Fruit fly (Drosophila melanogaster) whole organism, wandering third instar larva: ENCODE measurements around the gene CG17855.

ENCODE experiments used
- Abd-B ChIP-seq: fragments of >200 bp; optimal IDR thresholded peaks from 2 replicates; lab custom pipeline; 2017; ENCODE audit warnings: missing biosample characterization, missing genetic modification characterization
- CG9705 ChIP-seq: fragments of 200-800 bp; sonication (Bioruptor generic); optimal IDR thresholded peaks from 2 replicates; lab custom pipeline; 2018; ENCODE audit warnings: missing biosample characterization, mild to moderate bottlenecking, missing genetic modification characterization
- Dfd ChIP-seq: fragments of >200 bp; optimal IDR thresholded peaks from 2 replicates; lab custom pipeline; 2017; ENCODE audit warnings: missing biosample characterization, missing genetic modification characterization
- Dif ChIP-seq: fragments of 200-275, 200-300 bp; sonication (Bioruptor generic); optimal IDR thresholded peaks from 2 replicates; lab custom pipeline; 2018; ENCODE audit warnings: missing biosample characterization, missing genetic modification characterization; ENCODE audit not compliant: partially characterized antibody
- GATAd ChIP-seq: sonication (Bioruptor generic); optimal IDR thresholded peaks from 2 replicates; lab custom pipeline; 2016; ENCODE audit warnings: missing biosample characterization, missing genetic modification characterization
- HLH106 ChIP-seq: fragments of 200-800 bp; optimal IDR thresholded peaks from 3 replicates; lab custom pipeline; 2019; ENCODE audit warnings: missing biosample characterization, mild to moderate bottlenecking, missing genetic modification characterization, moderate library complexity
- Hnf4 ChIP-seq: fragments of 200-800 bp; sonication (Bioruptor generic); optimal IDR thresholded peaks from 2 replicates; lab custom pipeline; 2016; ENCODE audit warnings: missing biosample characterization, mild to moderate bottlenecking, missing genetic modification characterization
- Hr78 ChIP-seq: fragments of >200 bp; optimal IDR thresholded peaks from 2 replicates; lab custom pipeline; 2017; ENCODE audit warnings: missing biosample characterization, missing genetic modification characterization
- Hr83 ChIP-seq: fragments of 200-300 bp; sonication (Bioruptor generic); optimal IDR thresholded peaks from 2 replicates; lab custom pipeline; 2016; ENCODE audit warnings: missing biosample characterization, mild to moderate bottlenecking, missing genetic modification characterization, moderate library complexity; ENCODE audit not compliant: poor library complexity, severe bottlenecking
- Jra ChIP-seq: sonication (Bioruptor generic); optimal IDR thresholded peaks from 2 replicates; lab custom pipeline; 2016; ENCODE audit warnings: missing biosample characterization, missing genetic modification characterization
- Mio ChIP-seq: sonication (Bioruptor generic); optimal IDR thresholded peaks from 2 replicates; lab custom pipeline; 2016; ENCODE audit warnings: missing biosample characterization, missing genetic modification characterization
- Myc ChIP-seq: fragments of >200 bp; optimal IDR thresholded peaks from 2 replicates; lab custom pipeline; 2017
- Rel ChIP-seq, 2 experiments: fragments of 200-800 bp; sonication (Bioruptor generic) in 1 of 2; optimal IDR thresholded peaks; 2 replicates in 1 of 2; 3 replicates in 1 of 2; lab custom pipeline; 2016 to 2019; ENCODE audit warnings: mild to moderate bottlenecking in 2 of 2, missing biosample characterization in 2 of 2, missing genetic modification characterization in 2 of 2, moderate library complexity in 1 of 2
- Sp1 ChIP-seq: fragments of 200-800 bp; sonication (Bioruptor generic); optimal IDR thresholded peaks from 3 replicates; lab custom pipeline; 2019; ENCODE audit warnings: missing biosample characterization, mild to moderate bottlenecking, missing genetic modification characterization, moderate library complexity
- Vsx2 ChIP-seq: fragments of 200-300, 225-300 bp; sonication (Bioruptor generic); optimal IDR thresholded peaks from 2 replicates; lab custom pipeline; 2018; ENCODE audit warnings: missing biosample characterization, missing genetic modification characterization; ENCODE audit not compliant: partially characterized antibody
- br ChIP-seq: fragments of 200-800 bp; sonication (Bioruptor generic); optimal IDR thresholded peaks from 2 replicates; lab custom pipeline; 2016; ENCODE audit warnings: missing biosample characterization, missing genetic modification characterization
- dl ChIP-seq, 2 experiments: fragments of 175-275, 200-275 bp in 1 of 2; fragments of 200-275 bp in 1 of 2; sonication (Bioruptor generic); optimal IDR thresholded peaks; lab custom pipeline; 2018; ENCODE audit warnings: mild to moderate bottlenecking in 2 of 2, missing biosample characterization in 2 of 2, missing genetic modification characterization in 2 of 2, moderate library complexity in 2 of 2; ENCODE audit not compliant: partially characterized antibody in 2 of 2, insufficient read depth in 1 of 2
- dmrt93B ChIP-seq: fragments of 200-800 bp; sonication (Bioruptor generic); optimal IDR thresholded peaks from 2 replicates; lab custom pipeline; 2018; ENCODE audit warnings: missing biosample characterization, mild to moderate bottlenecking, missing genetic modification characterization
- dsf ChIP-seq: sonication (Bioruptor generic); optimal IDR thresholded peaks from 2 replicates; lab custom pipeline; 2016; ENCODE audit warnings: missing biosample characterization, missing genetic modification characterization, borderline replicate concordance
- ey ChIP-seq: fragments of 200-800 bp; sonication (Bioruptor generic); optimal IDR thresholded peaks from 2 replicates; lab custom pipeline; 2016; ENCODE audit warnings: missing biosample characterization, missing genetic modification characterization
- foxo ChIP-seq, 2 experiments: fragments of 200-800 bp; sonication (Bioruptor generic); optimal IDR thresholded peaks; 2 replicates in 1 of 2; 3 replicates in 1 of 2; lab custom pipeline; 2016 to 2017; ENCODE audit warnings: missing biosample characterization in 2 of 2, missing genetic modification characterization in 2 of 2
- fru ChIP-seq: fragments of 200-800 bp; sonication (Bioruptor generic); optimal IDR thresholded peaks from 3 replicates; lab custom pipeline; 2016; ENCODE audit warnings: missing biosample characterization, mild to moderate bottlenecking, missing genetic modification characterization
- h ChIP-seq: fragments of 200-800 bp; sonication (Bioruptor generic); optimal IDR thresholded peaks from 3 replicates; lab custom pipeline; 2016; ENCODE audit warnings: missing biosample characterization, mild to moderate bottlenecking, missing genetic modification characterization
- jim ChIP-seq: fragments of 175-275, 200-325 bp; sonication (Bioruptor generic); optimal IDR thresholded peaks from 2 replicates; lab custom pipeline; 2016; ENCODE audit warnings: missing biosample characterization, mild to moderate bottlenecking, missing genetic modification characterization
- pan ChIP-seq: fragments of >200 bp; optimal IDR thresholded peaks from 2 replicates; lab custom pipeline; 2017
- psq ChIP-seq: fragments of 200-800 bp; sonication (Bioruptor generic); optimal IDR thresholded peaks from 3 replicates; lab custom pipeline; 2017; ENCODE audit warnings: missing biosample characterization, mild to moderate bottlenecking, missing genetic modification characterization, moderate library complexity
- rgr ChIP-seq: fragments of 200-800 bp; sonication (Bioruptor generic); optimal IDR thresholded peaks from 3 replicates; lab custom pipeline; 2016; ENCODE audit warnings: missing biosample characterization, mild to moderate bottlenecking, missing genetic modification characterization
- sage ChIP-seq: fragments of 200-800 bp; sonication (Bioruptor generic); optimal IDR thresholded peaks from 2 replicates; lab custom pipeline; 2016; ENCODE audit warnings: missing biosample characterization, mild to moderate bottlenecking, missing genetic modification characterization
- sv ChIP-seq: fragments of 200-800 bp; sonication (Bioruptor generic); optimal IDR thresholded peaks from 3 replicates; lab custom pipeline; 2016; ENCODE audit warnings: missing biosample characterization, missing genetic modification characterization
- tai ChIP-seq: sonication (Bioruptor generic); optimal IDR thresholded peaks from 2 replicates; lab custom pipeline; 2016; ENCODE audit warnings: missing biosample characterization, missing genetic modification characterization
- usp ChIP-seq: fragments of >200 bp; optimal IDR thresholded peaks from 2 replicates; lab custom pipeline; 2017; ENCODE audit warnings: missing biosample characterization, missing genetic modification characterization
- woc ChIP-seq: sonication (Bioruptor generic); optimal IDR thresholded peaks from 2 replicates; lab custom pipeline; 2016; ENCODE audit warnings: missing biosample characterization, mild to moderate bottlenecking, missing genetic modification characterization

Gene CG17855

DNA sequence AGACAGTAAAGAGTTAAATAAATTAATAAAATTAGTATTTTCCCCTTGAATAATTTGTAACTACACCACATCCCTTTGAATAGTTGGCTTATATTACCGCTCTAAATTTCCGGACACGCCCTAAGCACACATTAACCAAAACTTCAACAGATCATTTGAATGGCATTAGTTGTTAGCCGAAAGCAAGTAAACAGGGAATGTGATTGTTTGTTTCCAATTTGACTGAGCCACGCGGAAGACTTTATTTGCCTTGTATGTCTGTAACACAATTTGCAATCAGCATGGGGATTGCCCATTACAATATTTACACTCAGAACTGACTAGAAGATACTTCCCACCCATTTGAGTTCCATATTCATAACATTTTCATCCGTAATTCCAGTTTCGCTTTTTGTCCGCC is 30.7 kb upstream of the CG17855 start:
- TF ChIP-seq HLH106 (tag; lab: Kevin White, UChicago), result no peak
- no peak for TF ChIP-seq fru (GFP tag; lab: Kevin White, UChicago)
- TF ChIP-seq Myc (lab: Kevin White, UChicago), result no peak
- TF ChIP-seq sv (GFP tag; lab: Kevin White, UChicago), result no peak
- no peak for TF ChIP-seq Hnf4
- no peak for TF ChIP-seq Rel (GFP tag; optimal IDR thresholded peaks at IDR 0.05; lab: Kevin White, UChicago)
- no peak for TF ChIP-seq Rel (tag; optimal IDR thresholded peaks at IDR 0.05; lab: Kevin White, UChicago)
- TF ChIP-seq rgr (GFP tag; lab: Kevin White, UChicago), result no peak
- TF ChIP-seq usp (GFP tag; lab: Kevin White, UChicago), result no peak
- no peak for TF ChIP-seq Hr78 (GFP tag; lab: Kevin White, UChicago)
- no peak for TF ChIP-seq br (GFP tag; lab: Kevin White, UChicago)
- no peak for TF ChIP-seq Dfd (GFP tag; lab: Kevin White, UChicago)

- TF ChIP-seq jim (GFP tag; lab: Kevin White, UChicago) (no peak), Rel (GFP tag; optimal IDR thresholded peaks at IDR 0.05; lab: Kevin White, UChicago) (no peak), Rel (tag; optimal IDR thresholded peaks at IDR 0.05; lab: Kevin White, UChicago) (no peak), Vsx2 (no peak), Abd-B (GFP tag; lab: Kevin White, UChicago) (no peak), fru (GFP tag; lab: Kevin White, UChicago) (no peak), Dfd (GFP tag; lab: Kevin White, UChicago) (no peak), GATAd (GFP tag; lab: Kevin White, UChicago) (no peak), Hr83 (GFP tag; lab: Kevin White, UChicago) (no peak), sv (GFP tag; lab: Kevin White, UChicago) (no peak), br (GFP tag; lab: Kevin White, UChicago) (no peak), foxo (GFP tag; optimal IDR thresholded peaks at IDR 0.05; lab: Kevin White, UChicago) (no peak), dsf (no peak), CG9705 (GFP tag; lab: Kevin White, UChicago) (no peak), ey (GFP tag; lab: Kevin White, UChicago) (no peak)
Observed at dm6 chr2L:9510429-9510828, 29.9 kb upstream of the CG17855 start.

DNA sequence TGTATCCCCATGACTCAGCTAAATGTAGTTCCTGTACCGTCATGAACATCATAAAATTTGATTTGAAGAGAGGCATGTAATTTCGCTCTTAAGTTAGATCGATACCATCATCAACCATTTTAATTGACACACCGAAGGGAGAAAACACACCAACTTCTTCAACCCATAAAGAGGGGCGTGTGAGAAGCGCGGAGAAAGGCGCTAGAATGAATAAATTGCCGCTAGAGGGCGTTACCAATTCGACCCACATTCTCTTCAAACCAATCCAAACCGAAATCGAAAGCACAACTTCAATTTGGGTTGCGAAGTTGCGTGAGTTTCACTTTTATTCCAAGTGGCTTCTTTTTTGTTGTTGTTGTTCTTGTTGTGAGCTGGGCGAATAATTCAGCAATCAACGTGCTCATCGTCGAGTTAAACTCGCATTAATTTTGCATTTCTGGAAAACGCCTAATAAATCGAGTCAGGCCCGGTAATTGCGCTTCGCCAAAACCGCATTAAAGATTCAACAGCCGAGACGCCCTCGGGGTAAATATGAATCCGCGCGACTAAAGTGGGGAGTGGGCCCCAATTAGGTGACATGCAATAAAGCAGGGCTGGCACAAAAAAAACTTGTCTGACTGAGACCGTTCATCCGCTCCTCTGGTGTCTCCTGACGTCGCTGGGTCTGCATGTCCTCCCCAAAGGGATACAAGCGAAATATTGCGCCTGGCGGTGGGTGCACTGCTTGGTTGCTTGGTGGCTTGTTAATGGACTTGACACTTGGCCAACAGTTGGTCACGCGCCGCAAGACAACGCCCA is 27.7 kb upstream of the CG17855 start:
- TF ChIP-seq ey (GFP tag; lab: Kevin White, UChicago) (no peak), rgr (GFP tag; lab: Kevin White, UChicago) (no peak), br (GFP tag; lab: Kevin White, UChicago) (no peak), Mio (GFP tag; lab: Kevin White, UChicago) (no peak), Hnf4 (no peak), woc (GFP tag; lab: Kevin White, UChicago) (no peak), foxo (GFP tag; optimal IDR thresholded peaks at IDR 0.05; lab: Kevin White, UChicago) (no peak), Abd-B (GFP tag; lab: Kevin White, UChicago) (no peak), GATAd (GFP tag; lab: Kevin White, UChicago) (no peak), pan (lab: Kevin White, UChicago) (no peak)

- TF ChIP-seq rgr (GFP tag; lab: Kevin White, UChicago), result peak; percentile 8
- TF ChIP-seq h, result peak; percentile 9
- peak; percentile 14 for TF ChIP-seq Sp1 (GFP tag; lab: Kevin White, UChicago)
- no peak for TF ChIP-seq Myc (lab: Kevin White, UChicago)
- TF ChIP-seq Rel (GFP tag; optimal IDR thresholded peaks at IDR 0.05; lab: Kevin White, UChicago), result no peak
- TF ChIP-seq Rel (tag; optimal IDR thresholded peaks at IDR 0.05; lab: Kevin White, UChicago), result peak; percentile 50
- TF ChIP-seq, all 38 proteins: peak for 4
Observed at dm6 chr2L:9513771-9514170, 26.6 kb upstream of the CG17855 start.

dm6 chr2L:9520886-9521868 is 19.1 kb upstream of the CG17855 start, which contains the start of gene Oatp30B:
Oatp30B (plus strand) TSS chr2L:9521210.
- peak; percentile 62 to 96 for TF ChIP-seq foxo (GFP tag; optimal IDR thresholded peaks at IDR 0.05; lab: Kevin White, UChicago)
- TF ChIP-seq Jra (GFP tag; lab: Kevin White, UChicago), result peak; percentile 93
- TF ChIP-seq dsf, result peak; percentile 89
- peak; percentile 93 for TF ChIP-seq br (GFP tag; lab: Kevin White, UChicago)
- no peak for TF ChIP-seq jim (GFP tag; lab: Kevin White, UChicago)
- peak; percentile 91 for TF ChIP-seq Sp1 (GFP tag; lab: Kevin White, UChicago)
- no peak for TF ChIP-seq Vsx2
- peak; percentile 94 for TF ChIP-seq tai (GFP tag; lab: Kevin White, UChicago)
- TF ChIP-seq dmrt93B (GFP tag; lab: Kevin White, UChicago), result peak; percentile 87
- peak; percentile 92 for TF ChIP-seq woc (GFP tag; lab: Kevin White, UChicago)
- peak; percentile 77 for TF ChIP-seq GATAd (GFP tag; lab: Kevin White, UChicago)
- peak; percentile 96 for TF ChIP-seq rgr (GFP tag; lab: Kevin White, UChicago)
- TF ChIP-seq sv (GFP tag; lab: Kevin White, UChicago), result peak; percentile 98
- TF ChIP-seq Dif (GFP tag; lab: Kevin White, UChicago), result peak; percentile 50
- TF ChIP-seq Hr83 (GFP tag; lab: Kevin White, UChicago), result peak; percentile 82
- TF ChIP-seq psq, result peak; percentile 99
- TF ChIP-seq Myc (lab: Kevin White, UChicago), result peak; percentile 83
- no peak for TF ChIP-seq Dfd (GFP tag; lab: Kevin White, UChicago)
- no peak for TF ChIP-seq dl (GFP tag; optimal IDR thresholded peaks at IDR 0.05; lab: Kevin White, UChicago; ENCODE audit: insufficient read depth in 1 of 2, partially characterized antibody in 2 of 2)
- peak; percentile 91 for TF ChIP-seq sage
- TF ChIP-seq Abd-B (GFP tag; lab: Kevin White, UChicago), result no peak
